Fruit fly (Drosophila melanogaster) whole organism, embryonic: ENCODE data around the gene CG15160.
A peak's percentile ranks its signal among the peaks of the same experiment; 100 is the strongest.

Source experiments
- ATbp ChIP-seq: fragments of 200-800 bp; sonication (Bioruptor generic); optimal IDR thresholded peaks from 2 replicates; lab custom pipeline; 2017; ENCODE audit warnings: missing biosample characterization, mild to moderate bottlenecking, missing genetic modification characterization, missing genetic modification reagents
- Asciz ChIP-seq: fragments of 200-800 bp; sonication (Bioruptor generic); optimal IDR thresholded peaks from 2 replicates; lab custom pipeline; 2017; ENCODE audit warnings: missing biosample characterization, mild to moderate bottlenecking, missing genetic modification characterization, missing genetic modification reagents
- CG10543 ChIP-seq: fragments of 200-800 bp; sonication (Bioruptor generic); optimal IDR thresholded peaks from 3 replicates; lab custom pipeline; 2017; ENCODE audit warnings: missing biosample characterization, mild to moderate bottlenecking, missing genetic modification characterization, moderate library complexity
- CG11560 ChIP-seq: fragments of 200-800 bp; sonication (Bioruptor generic); IDR thresholded peaks from 3 replicates; pipeline ENCODE4 v1.3.6; 2022; ENCODE audit warnings: missing biosample characterization, missing genetic modification characterization
- CG11723 ChIP-seq: fragments of 200-800 bp; sonication (Bioruptor generic); optimal IDR thresholded peaks from 2 replicates; lab custom pipeline; 2017; ENCODE audit warnings: missing biosample characterization, mild to moderate bottlenecking, missing genetic modification characterization
- CG12391 ChIP-seq: fragments of 200-800 bp; sonication (Bioruptor generic); optimal IDR thresholded peaks from 3 replicates; lab custom pipeline; 2018; ENCODE audit warnings: missing biosample characterization, mild to moderate bottlenecking, missing genetic modification characterization, moderate library complexity
- CG12942 ChIP-seq: fragments of 200-800 bp; sonication (Bioruptor generic); optimal IDR thresholded peaks from 3 replicates; lab custom pipeline; 2016; ENCODE audit warnings: missing biosample characterization, missing genetic modification characterization
- CG14050 ChIP-seq: fragments of 200-800 bp; sonication (Bioruptor generic); IDR thresholded peaks from 3 replicates; pipeline ENCODE4 v1.3.6; 2022; ENCODE audit warnings: missing biosample characterization, missing genetic modification characterization
- CG15269 ChIP-seq: fragments of 200-800 bp; sonication (Bioruptor generic); optimal IDR thresholded peaks from 2 replicates; lab custom pipeline; 2018; ENCODE audit warnings: missing biosample characterization, mild to moderate bottlenecking, missing genetic modification characterization, moderate library complexity
- CG17328 ChIP-seq: fragments of 200-800 bp; sonication (Bioruptor generic); IDR thresholded peaks from 2 replicates; pipeline ENCODE4 v1.3.6; 2022; ENCODE audit warnings: missing biosample characterization, missing genetic modification characterization
- CG17568 ChIP-seq: fragments of 200-800 bp; sonication (Bioruptor generic); optimal IDR thresholded peaks from 2 replicates; lab custom pipeline; 2018; ENCODE audit warnings: missing biosample characterization, mild to moderate bottlenecking, missing genetic modification characterization, moderate library complexity
- CG17912 ChIP-seq: fragments of 200-800 bp; sonication (Bioruptor generic); optimal IDR thresholded peaks from 2 replicates; lab custom pipeline; 2018; ENCODE audit warnings: missing biosample characterization, mild to moderate bottlenecking, missing genetic modification characterization
- CG33557 ChIP-seq: fragments of 200-800 bp; sonication (Bioruptor generic); optimal IDR thresholded peaks from 2 replicates; lab custom pipeline; 2019; ENCODE audit warnings: missing biosample characterization, mild to moderate bottlenecking, missing genetic modification characterization, moderate library complexity
- CG3838 ChIP-seq: fragments of 200-800 bp; sonication (Bioruptor generic); optimal IDR thresholded peaks from 3 replicates; lab custom pipeline; 2016; ENCODE audit warnings: missing biosample characterization, missing genetic modification characterization
- CG6272 ChIP-seq: fragments of 200-800 bp; sonication (Bioruptor generic); IDR thresholded peaks from 2 replicates; pipeline ENCODE4 v1.3.6; 2022; ENCODE audit warnings: missing biosample characterization, missing genetic modification characterization
- CG8281 ChIP-seq: fragments of 200-800 bp; sonication (Bioruptor generic); optimal IDR thresholded peaks from 2 replicates; lab custom pipeline; 2018; ENCODE audit warnings: missing biosample characterization, mild to moderate bottlenecking, missing genetic modification characterization, moderate library complexity
- CG9437 ChIP-seq: fragments of 200-800 bp; sonication (Bioruptor generic); optimal IDR thresholded peaks from 2 replicates; lab custom pipeline; 2018; ENCODE audit warnings: missing biosample characterization, mild to moderate bottlenecking, missing genetic modification characterization
- CG9727 ChIP-seq: fragments of 200-800 bp; sonication (Bioruptor generic); optimal IDR thresholded peaks from 3 replicates; lab custom pipeline; 2017; ENCODE audit warnings: missing biosample characterization, mild to moderate bottlenecking, missing genetic modification characterization
- CrebB ChIP-seq: fragments of 200-800 bp; sonication (Bioruptor generic); optimal IDR thresholded peaks from 3 replicates; lab custom pipeline; 2018; ENCODE audit warnings: missing biosample characterization, mild to moderate bottlenecking, missing genetic modification characterization
- Dek ChIP-seq: fragments of 200-800 bp; sonication (Bioruptor generic); optimal IDR thresholded peaks from 3 replicates; lab custom pipeline; 2019; ENCODE audit warnings: missing biosample characterization, mild to moderate bottlenecking, missing genetic modification characterization, moderate library complexity
- Dip2 ChIP-seq: fragments of 200-800 bp; sonication (Bioruptor generic); IDR thresholded peaks from 2 replicates; pipeline ENCODE4 v1.3.6; 2022; ENCODE audit warnings: missing biosample characterization, missing genetic modification characterization
- Doc2 ChIP-seq: fragments of 200-800 bp; sonication (Bioruptor generic); IDR thresholded peaks from 2 replicates; pipeline ENCODE4 v1.3.6; 2022; ENCODE audit warnings: missing biosample characterization, missing genetic modification characterization
- HLH4C ChIP-seq: fragments of 200-800 bp; sonication (Bioruptor generic); IDR thresholded peaks from 3 replicates; pipeline ENCODE4 v1.3.6; 2022; ENCODE audit warnings: missing biosample characterization, missing genetic modification characterization; ENCODE audit not compliant: partially characterized antibody
- Oli ChIP-seq: fragments of 200-800 bp; sonication (Bioruptor generic); optimal IDR thresholded peaks from 2 replicates; lab custom pipeline; 2018; ENCODE audit warnings: missing biosample characterization, mild to moderate bottlenecking, missing genetic modification characterization, moderate library complexity
- PHDP ChIP-seq: fragments of 200-800 bp; sonication (Bioruptor generic); optimal IDR thresholded peaks from 3 replicates; lab custom pipeline; 2018; ENCODE audit warnings: missing biosample characterization, mild to moderate bottlenecking, missing genetic modification characterization, moderate library complexity
- Ravus ChIP-seq: fragments of 200-800 bp; sonication (Bioruptor generic); IDR thresholded peaks from 2 replicates; pipeline ENCODE4 v1.3.6; 2022; ENCODE audit warnings: missing biosample characterization, missing genetic modification characterization
- Six4 ChIP-seq: fragments of 200-800 bp; sonication (Bioruptor generic); optimal IDR thresholded peaks from 2 replicates; lab custom pipeline; 2016; ENCODE audit warnings: missing biosample characterization, missing genetic modification characterization
- Sry-β ChIP-seq: fragments of 200-800 bp; sonication (Bioruptor generic); optimal IDR thresholded peaks from 2 replicates; lab custom pipeline; 2018; ENCODE audit warnings: missing biosample characterization, mild to moderate bottlenecking, missing genetic modification characterization, moderate library complexity
- Stat92E ChIP-seq, 3 experiments: fragments of >200 bp in 2 of 3; fragments of 200-800 bp in 1 of 3; sonication (Bioruptor generic) in 1 of 3; optimal IDR thresholded peaks; 2 replicates each; lab custom pipeline; 2017 to 2019; ENCODE audit warnings: missing biosample characterization in 3 of 3, missing genetic modification characterization in 3 of 3, mild to moderate bottlenecking in 1 of 3, moderate library complexity in 1 of 3
- Usf ChIP-seq: fragments of 200-800 bp; sonication (Bioruptor generic); optimal IDR thresholded peaks from 2 replicates; lab custom pipeline; 2017; ENCODE audit warnings: missing genotype, missing biosample characterization, missing genetic modification characterization
- YL-1 ChIP-seq: fragments of 200-800 bp; sonication (Bioruptor generic); optimal IDR thresholded peaks from 3 replicates; lab custom pipeline; 2017; ENCODE audit warnings: missing biosample characterization, mild to moderate bottlenecking, missing genetic modification characterization
- ara ChIP-seq: fragments of 200-800 bp; sonication (Bioruptor generic); IDR thresholded peaks from 2 replicates; pipeline ENCODE4 v1.3.6; 2022; ENCODE audit warnings: missing biosample characterization, missing genetic modification characterization
- dm ChIP-seq: fragments of 200-800 bp; sonication (Bioruptor generic); optimal IDR thresholded peaks from 3 replicates; lab custom pipeline; 2016; ENCODE audit warnings: missing biosample characterization, missing genetic modification characterization
- fd64A ChIP-seq: fragments of 200-800 bp; sonication (Bioruptor generic); optimal IDR thresholded peaks from 3 replicates; lab custom pipeline; 2018; ENCODE audit warnings: missing biosample characterization, mild to moderate bottlenecking, missing genetic modification characterization
- gsb-n ChIP-seq: fragments of 200-800 bp; sonication (Bioruptor generic); optimal IDR thresholded peaks from 3 replicates; lab custom pipeline; 2018; ENCODE audit warnings: missing biosample characterization, mild to moderate bottlenecking, missing genetic modification characterization
- ind ChIP-seq: fragments of 200-800 bp; sonication (Bioruptor generic); optimal IDR thresholded peaks from 3 replicates; lab custom pipeline; 2016; ENCODE audit warnings: missing biosample characterization, missing genetic modification characterization
- jigr1 ChIP-seq: fragments of 200-800 bp; sonication (Bioruptor generic); IDR thresholded peaks from 3 replicates; pipeline ENCODE4 v1.3.6; 2022; ENCODE audit warnings: missing biosample characterization, missing genetic modification characterization
- kah ChIP-seq: fragments of 200-800 bp; sonication (Bioruptor generic); optimal IDR thresholded peaks from 2 replicates; lab custom pipeline; 2018; ENCODE audit warnings: missing biosample characterization, mild to moderate bottlenecking, missing genetic modification characterization
- kni ChIP-seq: fragments of 200-800 bp; sonication (Bioruptor generic); optimal IDR thresholded peaks from 3 replicates; lab custom pipeline; 2017; ENCODE audit warnings: mild to moderate bottlenecking, missing biosample characterization, missing genetic modification reagents, missing genetic modification characterization
- knrl ChIP-seq: fragments of 200-800 bp; sonication (Bioruptor generic); IDR thresholded peaks from 3 replicates; pipeline ENCODE4 v1.3.6; 2022; ENCODE audit warnings: missing biosample characterization, missing genetic modification characterization; ENCODE audit not compliant: partially characterized antibody
- mld ChIP-seq: fragments of 200-800 bp; sonication (Bioruptor generic); IDR thresholded peaks from 3 replicates; pipeline ENCODE4 v1.3.6; 2022; ENCODE audit warnings: missing biosample characterization, missing genetic modification characterization; ENCODE audit not compliant: partially characterized antibody
- nerfin-2 ChIP-seq: fragments of 200-800 bp; sonication (Bioruptor generic); IDR thresholded peaks from 2 replicates; pipeline ENCODE4 v1.3.6; 2022; ENCODE audit warnings: missing biosample characterization, missing genetic modification characterization; ENCODE audit not compliant: partially characterized antibody
- org-1 ChIP-seq: fragments of 200-800 bp; sonication (Bioruptor generic); optimal IDR thresholded peaks from 2 replicates; lab custom pipeline; 2017; ENCODE audit warnings: missing biosample characterization, missing genetic modification characterization
- otp ChIP-seq: fragments of 200-800 bp; sonication (Bioruptor generic); IDR thresholded peaks from 3 replicates; pipeline ENCODE4, ENCODE4 v1.3.6; 2022; ENCODE audit warnings: missing biosample characterization, missing genetic modification characterization
- pho ChIP-seq: fragments of 200-800 bp; sonication (Bioruptor generic); optimal IDR thresholded peaks from 2 replicates; lab custom pipeline; 2016; ENCODE audit warnings: missing biosample characterization, missing genetic modification characterization
- repo ChIP-seq: fragments of 200-800 bp; sonication (Bioruptor generic); optimal IDR thresholded peaks from 2 replicates; lab custom pipeline; 2016; ENCODE audit warnings: missing biosample characterization, missing genetic modification characterization
- schlank ChIP-seq: fragments of 200-800 bp; sonication (Bioruptor generic); optimal IDR thresholded peaks from 2 replicates; lab custom pipeline; 2018; ENCODE audit warnings: missing biosample characterization, mild to moderate bottlenecking, missing genetic modification characterization
- seq ChIP-seq: fragments of 200-800 bp; sonication (Bioruptor generic); IDR thresholded peaks from 2 replicates; pipeline ENCODE4 v1.3.6; 2022; ENCODE audit warnings: missing biosample characterization, missing genetic modification characterization
- sob ChIP-seq: fragments of 200-800 bp; sonication (Bioruptor generic); IDR thresholded peaks from 2 replicates; pipeline ENCODE4 v1.3.6; 2022; ENCODE audit warnings: missing biosample characterization, missing genetic modification characterization
- sqz ChIP-seq: fragments of 200-800 bp; sonication (Bioruptor generic); optimal IDR thresholded peaks from 3 replicates; lab custom pipeline; 2018; ENCODE audit warnings: missing biosample characterization, mild to moderate bottlenecking, missing genetic modification characterization

CG15160 gene

dm6 chr2L:18604986-18605385 is 14.3 kb downstream of the CG15160 start, which contains the start of gene CG10413 (continued):
- TF ChIP-seq Six4 (peak; percentile 95), otp (GFP tag; lab: Robert Waterston, UW) (peak; percentile 96), Usf (peak; percentile 96), CG15269 (tag; lab: Kevin White, UChicago) (peak; percentile 99), CG8281 (peak; percentile 93), CG6272 (GFP tag; lab: Robert Waterston, UW) (peak; percentile 97), CG9727 (GFP tag; lab: Kevin White, UChicago) (peak; percentile 96), CG12391 (tag; lab: Kevin White, UChicago) (peak; percentile 98), repo (GFP tag; lab: Kevin White, UChicago) (peak; percentile 92), CG11723 (GFP tag; lab: Kevin White, UChicago) (peak; percentile 96), Dip2 (GFP tag; lab: Robert Waterston, UW) (peak; percentile 64), nerfin-2 (no peak), CG33557 (GFP tag; lab: Kevin White, UChicago) (peak; percentile 97), kah (peak; percentile 95), jigr1 (GFP tag; lab: Robert Waterston, UW) (peak; percentile 94), HLH4C (GFP tag; lab: Robert Waterston, UW) (no peak), Oli (peak; percentile 98), knrl (GFP tag; lab: Robert Waterston, UW) (no peak), ATbp (GFP tag; lab: Kevin White, UChicago) (peak; percentile 97), Doc2 (GFP tag; lab: Robert Waterston, UW) (peak; percentile 91), gsb-n (tag; lab: Kevin White, UChicago) (peak; percentile 97), CG3838 (GFP tag; lab: Kevin White, UChicago) (peak; percentile 93), ara (GFP tag; lab: Robert Waterston, UW) (peak; percentile 96), Stat92E (GFP tag; optimal IDR thresholded peaks at IDR 0.05; lab: Kevin White, UChicago) (peak in 1 of 3 experiments; percentile 95), Asciz (GFP tag; lab: Kevin White, UChicago) (peak; percentile 93), seq (GFP tag; lab: Robert Waterston, UW) (peak; percentile 98), CG10543 (peak; percentile 99), YL-1 (GFP tag; lab: Kevin White, UChicago) (peak; percentile 95), Ravus (GFP tag; lab: Robert Waterston, UW) (peak; percentile 89), schlank (tag; lab: Kevin White, UChicago) (peak; percentile 97), Sry-β (GFP tag; lab: Kevin White, UChicago) (peak; percentile 61), kni (peak; percentile 90), CG12942 (GFP tag; lab: Kevin White, UChicago) (peak; percentile 97), CG14050 (GFP tag; lab: Robert Waterston, UW) (peak; percentile 96), PHDP (tag; lab: Kevin White, UChicago) (peak; percentile 99), CG17568 (GFP tag; lab: Kevin White, UChicago) (peak; percentile 97), pho (peak; percentile 98), CG9437 (GFP tag; lab: Kevin White, UChicago) (peak; percentile 90), CG17912 (peak; percentile 92), fd64A (GFP tag; lab: Kevin White, UChicago) (peak; percentile 92), sqz (GFP tag; lab: Kevin White, UChicago) (no peak), dm (GFP tag; lab: Kevin White, UChicago) (peak; percentile 95), CG17328 (GFP tag; lab: Robert Waterston, UW) (peak; percentile 96), mld (no peak), Dek (tag; lab: Kevin White, UChicago) (peak; percentile 98), org-1 (peak; percentile 95), CG11560 (tag; lab: Robert Waterston, UW) (peak; percentile 90), ind (peak; percentile 98), CrebB (peak; percentile 96), sob (GFP tag; lab: Robert Waterston, UW) (peak; percentile 98)
